Worm (Caenorhabditis elegans) whole organism, L3 larva: ENCODE measurements around the gene sre-7.

Experiments
- egl-27 ChIP-seq: sonication (generic microtip); optimal IDR thresholded peaks from 4 replicates; lab custom pipeline; 2017; ENCODE audit warnings: missing biosample characterization, missing genetic modification reagents, missing genetic modification characterization
- nhr-12 ChIP-seq: fragments of 150-350 bp; optimal IDR thresholded peaks from 2 replicates; lab custom pipeline; 2014; ENCODE audit warnings: missing biosample characterization, missing genetic modification characterization
- nhr-23 ChIP-seq: fragments of 150-350 bp; optimal IDR thresholded peaks from 2 replicates; lab custom pipeline; 2014; ENCODE audit warnings: missing biosample characterization, missing genetic modification reagents, missing genetic modification characterization
- nhr-237 ChIP-seq: fragments of 150-350 bp; optimal IDR thresholded peaks from 2 replicates; lab custom pipeline; 2014; ENCODE audit warnings: missing biosample characterization, missing genetic modification characterization
- snpc-4 ChIP-seq: fragments of 150-350 bp; optimal IDR thresholded peaks from 2 replicates; lab custom pipeline; 2014; ENCODE audit warnings: missing biosample characterization, missing genetic modification characterization
- tbx-2 ChIP-seq: sonication (generic microtip); optimal IDR thresholded peaks from 2 replicates; lab custom pipeline; 2016; ENCODE audit warnings: mild to moderate bottlenecking, missing genetic modification characterization, missing compliant biosample characterization
- ztf-11 ChIP-seq: fragments of 150-350 bp; optimal IDR thresholded peaks from 2 replicates; lab custom pipeline; 2014; ENCODE audit warnings: missing biosample characterization, missing genetic modification characterization
- ztf-4 ChIP-seq: fragments of 150-350 bp; optimal IDR thresholded peaks from 2 replicates; lab custom pipeline; 2014; ENCODE audit warnings: missing biosample characterization, missing genetic modification characterization

ce11 chrV:14243904-14244303 is at the start of gene sre-7:
- TF ChIP-seq tbx-2 (tag; lab: Kevin White, UChicago) (no peak), snpc-4 (no peak), ztf-11 (tag; lab: Kevin White, UChicago) (no peak), nhr-237 (tag; lab: Kevin White, UChicago) (no peak), ztf-4 (tag; lab: Kevin White, UChicago) (no peak), egl-27 (no peak), nhr-12 (no peak), nhr-23 (no peak)
